Worm (Caenorhabditis elegans) whole organism, young adult: ENCODE results near the gene sdz-18.

ENCODE experiments used
- B0035.1 ChIP-seq: sonication (generic microtip); optimal IDR thresholded peaks from 2 replicates; lab custom pipeline; 2016; ENCODE audit warnings: missing genetic modification characterization, mild to moderate bottlenecking, missing compliant biosample characterization, missing genotype, missing genetic modification reagents
- B0336.3 ChIP-seq: fragments of 200-800 bp; sonication (Bioruptor generic); IDR thresholded peaks from 2 replicates; pipeline ENCODE4 v1.3.6; 2022; ENCODE audit warnings: missing genetic modification characterization, missing compliant biosample characterization
- F10E7.11 ChIP-seq: sonication (generic microtip); optimal IDR thresholded peaks from 2 replicates; lab custom pipeline; 2017; ENCODE audit warnings: mild to moderate bottlenecking, missing genetic modification characterization, moderate library complexity, missing compliant biosample characterization
- F23B12.7 ChIP-seq: sonication (generic microtip); optimal IDR thresholded peaks from 2 replicates; lab custom pipeline; 2017; ENCODE audit warnings: missing genetic modification characterization, mild to moderate bottlenecking, missing compliant biosample characterization, antibody characterized with exemption, moderate library complexity; ENCODE audit not compliant: insufficient read depth
- F52B5.7 ChIP-seq: sonication (generic microtip); optimal IDR thresholded peaks from 2 replicates; lab custom pipeline; 2016; ENCODE audit warnings: mild to moderate bottlenecking, missing genetic modification characterization, missing compliant biosample characterization
- F55B11.4 ChIP-seq: sonication (generic microtip); optimal IDR thresholded peaks from 2 replicates; lab custom pipeline; 2016; ENCODE audit warnings: missing compliant biosample characterization, missing genetic modification characterization, borderline replicate concordance; ENCODE audit not compliant: insufficient read depth
- K11D2.4 ChIP-seq: fragments of 200-800 bp; sonication (Bioruptor generic); IDR thresholded peaks from 2 replicates; pipeline ENCODE4 v1.3.6; 2022; ENCODE audit warnings: missing genetic modification reagents, missing genetic modification characterization, missing compliant biosample characterization
- Y67H2A.10 ChIP-seq: fragments of 200-800 bp; sonication (Bioruptor generic); conservative IDR thresholded peaks from 2 replicates; pipeline ENCODE4 v1.3.6; 2022; ENCODE audit warnings: missing genetic modification reagents, missing genetic modification characterization, missing compliant biosample characterization
- Y79H2A.3 ChIP-seq: fragments of 200-800 bp; sonication (Bioruptor generic); conservative IDR thresholded peaks from 2 replicates; pipeline ENCODE4 v1.3.6; 2022; ENCODE audit warnings: missing genetic modification reagents, missing genetic modification characterization, missing compliant biosample characterization
- aptf-2 ChIP-seq: fragments of 200-800 bp; sonication (Bioruptor generic); conservative IDR thresholded peaks from 2 replicates; pipeline ENCODE4 v1.3.6; 2022; ENCODE audit warnings: missing genetic modification reagents, missing genetic modification characterization, missing compliant biosample characterization
- aptf-3 ChIP-seq: fragments of 200-800 bp; sonication (Bioruptor generic); IDR thresholded peaks from 2 replicates; pipeline ENCODE4 v1.3.6; 2022; ENCODE audit warnings: missing genetic modification characterization, missing compliant biosample characterization
- attf-5 ChIP-seq: fragments of 200-800 bp; sonication (Bioruptor generic); optimal IDR thresholded peaks from 2 replicates; lab custom pipeline; 2018; ENCODE audit warnings: mild to moderate bottlenecking, missing genetic modification characterization, missing compliant biosample characterization
- bed-1 ChIP-seq: fragments of 200-800 bp; sonication (Bioruptor generic); IDR thresholded peaks from 2 replicates; pipeline ENCODE4 v1.3.6; 2022; ENCODE audit warnings: missing genetic modification reagents, missing genetic modification characterization, missing compliant biosample characterization
- ceh-79 ChIP-seq: sonication (generic microtip); optimal IDR thresholded peaks from 2 replicates; lab custom pipeline; 2017; ENCODE audit warnings: mild to moderate bottlenecking, missing genetic modification characterization, missing compliant biosample characterization
- dpl-1 ChIP-seq: fragments of 150-350 bp; optimal IDR thresholded peaks from 2 replicates; lab custom pipeline; 2014; ENCODE audit warnings: missing biosample characterization, missing genetic modification reagents, missing genetic modification characterization
- efl-1 ChIP-seq: fragments of 150-350 bp; optimal IDR thresholded peaks from 2 replicates; lab custom pipeline; 2014; ENCODE audit warnings: missing biosample characterization, missing genetic modification reagents, missing genetic modification characterization
- egl-18 ChIP-seq: fragments of 200-800 bp; sonication (Bioruptor generic); IDR thresholded peaks from 2 replicates; pipeline ENCODE4 v1.3.6; 2022; ENCODE audit warnings: missing genetic modification reagents, missing genetic modification characterization, missing compliant biosample characterization
- egl-44 ChIP-seq: fragments of 200-800 bp; sonication (Bioruptor generic); IDR thresholded peaks from 2 replicates; pipeline ENCODE4 v1.3.6; 2022; ENCODE audit warnings: missing genetic modification reagents, missing genetic modification characterization, missing compliant biosample characterization
- hmg-1.2 ChIP-seq: fragments of 200-800 bp; sonication (Bioruptor generic); IDR thresholded peaks from 2 replicates; pipeline ENCODE4 v1.3.6; 2022; ENCODE audit warnings: missing genetic modification reagents, missing genetic modification characterization, missing compliant biosample characterization
- lag-1 ChIP-seq: fragments of 200-800 bp; sonication (Bioruptor generic); IDR thresholded peaks from 2 replicates; pipeline ENCODE4 v1.3.6; 2022; ENCODE audit warnings: missing genetic modification reagents, missing genetic modification characterization, missing compliant biosample characterization
- lin-35 ChIP-seq, 3 experiments: fragments of 150-350 bp in 2 of 3; sonication (generic microtip) in 1 of 3; optimal IDR thresholded peaks; 2 replicates each; lab custom pipeline; 2014 to 2018; ENCODE audit warnings: missing biosample characterization in 3 of 3, missing genetic modification characterization in 3 of 3, missing genetic modification reagents in 3 of 3
- madf-8 ChIP-seq: fragments of 200-800 bp; sonication (Bioruptor generic); conservative IDR thresholded peaks from 2 replicates; pipeline ENCODE4 v1.3.6; 2022; ENCODE audit warnings: missing genetic modification reagents, missing genetic modification characterization, missing compliant biosample characterization
- mxl-1 ChIP-seq: sonication (generic microtip); optimal IDR thresholded peaks from 2 replicates; lab custom pipeline; 2016; ENCODE audit warnings: missing genetic modification characterization, missing compliant biosample characterization
- nfya-2 ChIP-seq: fragments of 200-800 bp; sonication (Bioruptor generic); IDR thresholded peaks from 2 replicates; pipeline ENCODE4 v1.3.6; 2022; ENCODE audit warnings: missing genetic modification reagents, missing genetic modification characterization, missing compliant biosample characterization
- nfyb-1 ChIP-seq: fragments of 200-800 bp; sonication (Bioruptor generic); IDR thresholded peaks from 2 replicates; pipeline ENCODE4 v1.3.6; 2022; ENCODE audit warnings: missing genetic modification reagents, missing genetic modification characterization, missing compliant biosample characterization
- nhr-27 ChIP-seq: fragments of 200-800 bp; sonication (Bioruptor generic); optimal IDR thresholded peaks from 2 replicates; lab custom pipeline; 2018; ENCODE audit warnings: mild to moderate bottlenecking, missing genetic modification characterization, moderate library complexity, missing compliant biosample characterization
- pha-4 ChIP-seq: fragments of 150-350 bp; sonication (generic microtip); optimal IDR thresholded peaks from 2 replicates; lab custom pipeline; 2014; ENCODE audit warnings: missing biosample characterization, missing genetic modification reagents, missing genetic modification characterization
- rcor-1 ChIP-seq: fragments of 200-800 bp; sonication (Bioruptor generic); IDR thresholded peaks from 2 replicates; pipeline ENCODE4 v1.3.6; 2022; ENCODE audit warnings: missing genetic modification reagents, missing genetic modification characterization, missing compliant biosample characterization
- somi-1 ChIP-seq: fragments of 200-800 bp; sonication (Bioruptor generic); optimal IDR thresholded peaks from 2 replicates; lab custom pipeline; 2018; ENCODE audit warnings: mild to moderate bottlenecking, missing genetic modification characterization, missing compliant biosample characterization
- sptf-2 ChIP-seq: fragments of 200-800 bp; sonication (Bioruptor generic); optimal IDR thresholded peaks from 2 replicates; lab custom pipeline; 2018; ENCODE audit warnings: mild to moderate bottlenecking, missing genetic modification characterization, missing compliant biosample characterization
- tbp1 ChIP-seq: fragments of 200-800 bp; sonication (Bioruptor generic); optimal IDR thresholded peaks from 2 replicates; lab custom pipeline; 2018; ENCODE audit warnings: mild to moderate bottlenecking, missing genetic modification characterization, missing compliant biosample characterization
- tlf-1 ChIP-seq: fragments of 200-800 bp; sonication (Bioruptor generic); optimal IDR thresholded peaks from 2 replicates; lab custom pipeline; 2018; ENCODE audit warnings: mild to moderate bottlenecking, missing genetic modification characterization, missing compliant biosample characterization
- ztf-22 ChIP-seq: fragments of 200-800 bp; sonication (Bioruptor generic); optimal IDR thresholded peaks from 2 replicates; lab custom pipeline; 2018; ENCODE audit warnings: mild to moderate bottlenecking, missing genetic modification characterization, moderate library complexity, missing compliant biosample characterization
- ztf-28 ChIP-seq: fragments of 200-800 bp; sonication (Bioruptor generic); IDR thresholded peaks from 2 replicates; pipeline ENCODE4 v1.3.6; 2022; ENCODE audit warnings: missing genetic modification reagents, missing genetic modification characterization, missing compliant biosample characterization

sdz-18 gene

DNA sequence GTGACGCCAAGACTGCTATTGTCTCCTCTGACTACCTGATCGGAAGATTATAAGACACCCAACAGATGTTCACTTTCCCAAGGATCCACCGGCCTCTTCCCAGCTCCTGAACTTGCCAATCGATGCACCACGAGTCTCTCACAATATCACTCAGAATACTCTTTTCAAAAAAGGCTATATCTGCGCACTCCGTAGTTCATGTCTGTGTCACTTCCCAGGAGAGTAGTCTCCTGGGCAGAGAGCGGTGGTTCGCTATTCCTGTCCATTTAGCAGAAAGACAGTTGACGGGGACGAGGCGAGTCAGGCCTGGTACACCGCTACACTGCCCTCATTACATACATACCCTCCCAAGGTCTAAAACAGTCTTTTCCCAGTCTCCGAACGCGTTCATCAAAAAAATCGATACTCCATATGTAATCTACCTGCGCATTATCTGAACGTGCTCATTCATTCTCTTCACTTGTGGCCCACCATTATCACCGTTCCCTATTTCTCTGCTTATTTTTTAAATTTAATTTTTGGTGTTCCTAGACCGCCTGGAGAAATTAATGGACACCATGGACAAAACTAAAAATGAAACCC lies 8.6 kb upstream of the sdz-18 start, which contains the start of gene btb-6:
btb-6 (plus strand) TSS at position 532 of the 582 bp plus-strand sequence.
- TF ChIP-seq F52B5.7 (tag; lab: Kevin White, UChicago): no peak
- TF ChIP-seq aptf-2: peak; percentile 97
- TF ChIP-seq F55B11.4 (tag; lab: Kevin White, UChicago): no peak
- no peak for TF ChIP-seq sptf-2 (GFP tag; lab: Kevin White, UChicago)
- TF ChIP-seq tbp1 (GFP tag; lab: Kevin White, UChicago): no peak
- TF ChIP-seq Y67H2A.10: no peak
- no peak for TF ChIP-seq lin-35 (GFP tag; optimal IDR thresholded peaks at IDR 0.05; lab: Kevin White, UChicago)
- TF ChIP-seq rcor-1: no peak
- TF ChIP-seq aptf-3: peak; percentile 87; the same call in 1 of the 2 replicates
- no peak for TF ChIP-seq nfya-2 (GFP tag; lab: Robert Waterston, UW)
- no peak for TF ChIP-seq F23B12.7
- 0 out of 2 replicates have a peak, but pooled peaks have one; percentile 47 for TF ChIP-seq bed-1 (GFP tag; lab: Robert Waterston, UW)
- no peak for TF ChIP-seq Y79H2A.3 (GFP tag; lab: Robert Waterston, UW)
- TF ChIP-seq pha-4: no peak
- TF ChIP-seq dpl-1 (GFP tag; lab: Kevin White, UChicago): no peak
- TF ChIP-seq somi-1: no peak
- TF ChIP-seq ztf-22 (GFP tag; lab: Kevin White, UChicago): no peak

DNA sequence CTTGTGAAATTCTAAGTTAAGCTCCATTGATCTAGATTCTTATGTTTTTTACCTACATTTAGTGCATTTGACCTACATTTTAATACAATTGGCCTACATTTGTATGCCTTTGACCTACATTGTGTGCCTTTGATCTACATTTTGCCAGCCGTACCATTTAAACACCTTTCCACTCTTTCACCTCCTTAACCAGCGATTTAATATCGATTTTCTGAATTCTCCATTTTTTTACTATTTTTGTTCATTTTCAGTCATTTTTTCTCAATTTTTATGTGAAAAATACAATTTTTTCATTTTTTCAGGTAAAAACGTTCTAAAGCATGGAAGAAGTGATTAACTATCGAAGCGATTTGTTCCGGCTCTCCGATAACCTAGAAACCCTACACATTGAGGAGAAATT lies 6.7 kb upstream of the sdz-18 start, which contains the start of gene btb-7:
btb-7 (plus strand) TSS at position 301 of the 400 bp plus-strand sequence.
- peak; percentile 47 for TF ChIP-seq efl-1 (GFP tag; lab: Kevin White, UChicago)
- TF ChIP-seq aptf-3: no peak

DNA sequence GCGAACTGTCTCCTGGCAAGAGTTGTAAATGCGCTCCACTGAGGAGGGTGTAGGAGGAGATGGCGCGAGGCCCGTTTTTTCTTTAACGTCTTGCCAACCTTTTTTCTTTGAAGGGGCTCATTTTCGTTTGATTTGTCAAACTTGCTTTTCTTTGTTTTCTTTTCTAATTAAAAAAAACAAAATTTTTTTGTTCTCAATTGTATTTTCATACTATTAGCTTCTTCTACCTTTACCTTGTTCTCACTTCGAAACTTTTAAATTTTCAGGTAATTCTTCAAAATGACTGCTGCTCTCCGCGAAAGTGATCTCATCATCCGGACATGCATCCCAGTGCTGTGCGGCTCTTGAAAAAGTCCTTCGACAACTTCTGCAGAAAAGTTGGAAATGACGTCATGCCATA lies 3.7 kb upstream of the sdz-18 start, which contains the start of gene fbxa-184:
fbxa-184 (plus strand) TSS at position 301 of the 400 bp plus-strand sequence.
- TF ChIP-seq aptf-2 (peak; percentile 81), Y67H2A.10 (no peak), attf-5 (GFP tag; lab: Kevin White, UChicago) (no peak), nhr-27 (tag; lab: Kevin White, UChicago) (no peak), mxl-1 (no peak)

DNA sequence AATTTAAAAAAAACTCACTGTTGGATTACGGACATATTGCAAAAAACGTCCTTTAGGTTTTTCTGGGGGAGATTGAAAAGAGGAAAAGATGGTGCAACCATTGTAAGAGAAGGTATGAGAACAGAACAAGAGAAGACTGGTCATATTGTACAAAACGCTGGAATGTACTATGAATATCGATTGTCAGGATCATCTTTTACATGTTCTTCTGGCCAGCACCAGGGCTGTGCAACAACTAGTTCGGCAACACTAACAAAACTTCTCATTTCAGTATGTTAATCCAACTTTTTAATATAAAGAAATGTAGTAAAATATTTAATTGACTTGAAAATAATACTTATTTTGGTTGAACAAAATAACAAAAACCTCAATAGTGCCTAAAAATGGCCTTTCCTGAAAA lies 2.9 kb downstream of the sdz-18 start, which contains the start of gene fbxb-47:
fbxb-47 (minus strand) TSS at position 101 of the 400 bp plus-strand sequence.
- TF ChIP-seq B0035.1 (tag; lab: Kevin White, UChicago): no peak
- no peak for TF ChIP-seq lag-1
- no peak for TF ChIP-seq nfyb-1 (GFP tag; lab: Robert Waterston, UW)
- no peak for TF ChIP-seq sptf-2 (GFP tag; lab: Kevin White, UChicago)
- no peak for TF ChIP-seq egl-44 (GFP tag; lab: Robert Waterston, UW)
- no peak for TF ChIP-seq K11D2.4
- no peak for TF ChIP-seq tlf-1 (GFP tag; lab: Kevin White, UChicago)
- no peak for TF ChIP-seq bed-1 (GFP tag; lab: Robert Waterston, UW)
- no peak for TF ChIP-seq F10E7.11
- no peak for TF ChIP-seq ceh-79 (tag; lab: Kevin White, UChicago)
- TF ChIP-seq hmg-1.2 (GFP tag; lab: Robert Waterston, UW): no peak
- TF ChIP-seq madf-8 (GFP tag; lab: Robert Waterston, UW): no peak
- TF ChIP-seq B0336.3 (GFP tag; lab: Robert Waterston, UW): no peak
- no peak for TF ChIP-seq ztf-28 (GFP tag; lab: Robert Waterston, UW)
- no peak for TF ChIP-seq dpl-1 (GFP tag; lab: Kevin White, UChicago)
- TF ChIP-seq egl-18 (GFP tag; lab: Robert Waterston, UW): no peak
